Fruit fly (Drosophila melanogaster) whole organism, prepupa: ENCODE results near the gene Mical.

Experiments used
- CG11762 ChIP-seq: fragments of 200-800 bp; sonication (Bioruptor generic); optimal IDR thresholded peaks from 3 replicates; lab custom pipeline; 2016; ENCODE audit warnings: missing biosample characterization, missing genetic modification characterization; ENCODE audit not compliant: insufficient read depth
- CG15336 ChIP-seq: fragments of 200-800 bp; sonication (Bioruptor generic); IDR thresholded peaks from 2 replicates; pipeline ENCODE4 v1.3.6; 2022; ENCODE audit warnings: missing biosample characterization, missing genetic modification characterization
- CG31627 ChIP-seq: fragments of 200-800 bp; sonication (Bioruptor generic); optimal IDR thresholded peaks from 3 replicates; lab custom pipeline; 2016; ENCODE audit warnings: missing biosample characterization, missing genetic modification characterization
- CG32006 ChIP-seq: fragments of 200-800 bp; sonication (Bioruptor generic); optimal IDR thresholded peaks from 3 replicates; lab custom pipeline; 2017; ENCODE audit warnings: missing biosample characterization, mild to moderate bottlenecking, missing genetic modification characterization
- CG6792 ChIP-seq: fragments of 200-800 bp; sonication (Bioruptor generic); optimal IDR thresholded peaks from 3 replicates; lab custom pipeline; 2016; ENCODE audit warnings: missing biosample characterization, missing genetic modification characterization
- Hr38 ChIP-seq: sonication (Bioruptor generic); optimal IDR thresholded peaks from 2 replicates; lab custom pipeline; 2016; ENCODE audit warnings: missing biosample characterization, missing genetic modification characterization
- Hr39 ChIP-seq: fragments of 200-800 bp; sonication (Bioruptor generic); optimal IDR thresholded peaks from 2 replicates; lab custom pipeline; 2016; ENCODE audit warnings: missing biosample characterization, missing genetic modification characterization
- Lpt ChIP-seq: fragments of 200-800 bp; sonication (Bioruptor generic); optimal IDR thresholded peaks from 3 replicates; lab custom pipeline; 2016; ENCODE audit warnings: missing biosample characterization, missing genetic modification characterization
- OdsH ChIP-seq: fragments of 200-800 bp; sonication (Bioruptor generic); optimal IDR thresholded peaks from 3 replicates; lab custom pipeline; 2016; ENCODE audit warnings: missing biosample characterization, missing genetic modification characterization
- acj6 ChIP-seq: fragments of 200-800 bp; sonication (Bioruptor generic); optimal IDR thresholded peaks from 3 replicates; lab custom pipeline; 2016; ENCODE audit warnings: missing biosample characterization, missing genetic modification characterization
- fd85E ChIP-seq: fragments of 200-800 bp; sonication (Bioruptor generic); optimal IDR thresholded peaks from 3 replicates; lab custom pipeline; 2016; ENCODE audit warnings: missing biosample characterization, missing genetic modification characterization
- fkh ChIP-seq: fragments of 200-800 bp; sonication (Bioruptor generic); optimal IDR thresholded peaks from 3 replicates; lab custom pipeline; 2017; ENCODE audit warnings: missing biosample characterization, mild to moderate bottlenecking, missing genetic modification characterization, moderate library complexity
- ss ChIP-seq, 2 experiments: fragments of 200-800 bp; sonication (Bioruptor generic); optimal IDR thresholded peaks; 2 replicates in 1 of 2; 3 replicates in 1 of 2; lab custom pipeline; 2017 to 2018; ENCODE audit warnings: mild to moderate bottlenecking in 2 of 2, missing biosample characterization in 2 of 2, missing genetic modification characterization in 2 of 2, moderate library complexity in 1 of 2

dm6 chr3R:9963179-9963905, 79.4 kb downstream of the Mical start:
- TF ChIP-seq CG15336 (GFP tag; lab: Robert Waterston, UW) = peak; percentile 41; the same call in 1 of the 2 replicates
- TF ChIP-seq ss (GFP tag; optimal IDR thresholded peaks at IDR 0.05; lab: Kevin White, UChicago) = peak; percentile 83 to 85
- TF ChIP-seq OdsH (GFP tag; lab: Kevin White, UChicago) = peak; percentile 71
- TF ChIP-seq Lpt (GFP tag; lab: Kevin White, UChicago) = peak; percentile 24
- peak; percentile 70 for TF ChIP-seq acj6
- TF ChIP-seq fd85E (GFP tag; lab: Kevin White, UChicago) = no peak
- peak; percentile 35 for TF ChIP-seq CG31627 (GFP tag; lab: Kevin White, UChicago)
- no peak for TF ChIP-seq fkh
- peak; percentile 63 for TF ChIP-seq CG11762 (GFP tag; lab: Kevin White, UChicago)
- peak; percentile 72 for TF ChIP-seq CG32006 (GFP tag; lab: Kevin White, UChicago)
- TF ChIP-seq CG6792 (GFP tag; lab: Kevin White, UChicago) = peak; percentile 75
- no peak for TF ChIP-seq Hr38 (GFP tag; lab: Kevin White, UChicago)
- no peak for TF ChIP-seq Hr39
